Worm (Caenorhabditis elegans) whole organism, L4/young adult: Measurements from ENCODE around the gene znf-782.

ENCODE experiments used
- W03F9.2 ChIP-seq: fragments of 150-350 bp; optimal IDR thresholded peaks from 2 replicates; lab custom pipeline; 2014; ENCODE audit warnings: missing biosample characterization, missing genetic modification characterization
- dao-5 ChIP-seq: sonication (generic microtip); optimal IDR thresholded peaks from 2 replicates; lab custom pipeline; 2016; ENCODE audit warnings: missing genotype, missing genetic modification characterization, moderate library complexity, missing compliant biosample characterization
- him-1 ChIP-seq: sonication (generic microtip); optimal IDR thresholded peaks from 2 replicates; lab custom pipeline; 2016; ENCODE audit warnings: missing genotype, missing genetic modification reagents, missing genetic modification characterization, missing compliant biosample characterization

ce11 chrIV:1056263-1056942 lies 10.9 kb downstream of the znf-782 start, which contains the start of the genes Y55F3AM.13 and mrps-25:
- TF ChIP-seq him-1 (tag; lab: Kevin White, UChicago) (no peak), dao-5 (tag; lab: Kevin White, UChicago) (no peak), W03F9.2 (tag; lab: Kevin White, UChicago) (no peak)
